Fruit fly (Drosophila melanogaster): Measurements from ENCODE around the gene CG9992.

dm6 chrX:16403811-16404420 lies 19.2 kb upstream of the CG9992 start:
- TF ChIP-seq Snoo (tag; optimal IDR thresholded peaks at IDR 0.05) (no peak), CG32121 (GFP tag; IDR thresholded peaks at IDR 0.05) (peak; percentile 85)

All from whole organism, pupa.